Worm (Caenorhabditis elegans) whole organism, midembryonic: ENCODE data around the gene ocr-4.

Source experiments
- T22C8.4 ChIP-seq: fragments of 200-800 bp; sonication (Bioruptor generic); IDR thresholded peaks from 2 replicates; pipeline ENCODE4 v1.3.6; 2022; ENCODE audit warnings: missing genetic modification characterization, missing compliant biosample characterization
- cog-1 ChIP-seq: sonication (generic microtip); optimal IDR thresholded peaks from 2 replicates; lab custom pipeline; 2016; ENCODE audit warnings: missing genetic modification characterization, missing compliant biosample characterization
- flt-1 ChIP-seq: fragments of 200-800 bp; sonication (Bioruptor generic); IDR thresholded peaks from 2 replicates; pipeline ENCODE4 v1.3.6; 2022; ENCODE audit warnings: missing genetic modification characterization, missing compliant biosample characterization
- klf-2 ChIP-seq: fragments of 200-800 bp; sonication (Bioruptor generic); conservative IDR thresholded peaks from 2 replicates; pipeline ENCODE4 v1.3.6; 2022; ENCODE audit warnings: missing genetic modification reagents, missing genetic modification characterization, missing compliant biosample characterization
- med-1 ChIP-seq: sonication (generic microtip); optimal IDR thresholded peaks from 2 replicates; lab custom pipeline; 2017; ENCODE audit warnings: missing genetic modification characterization, mild to moderate bottlenecking, missing compliant biosample characterization, antibody characterized with exemption, missing genetic modification reagents; ENCODE audit not compliant: insufficient read depth
- ref-1 ChIP-seq: fragments of 200-800 bp; sonication (Bioruptor generic); conservative IDR thresholded peaks from 2 replicates; pipeline ENCODE4 v1.3.6; 2022; ENCODE audit warnings: missing genetic modification reagents, missing genetic modification characterization, missing compliant biosample characterization
- tab-1 ChIP-seq: fragments of 200-800 bp; sonication (Bioruptor generic); IDR thresholded peaks from 2 replicates; pipeline ENCODE4 v1.3.6; 2022; ENCODE audit warnings: missing genetic modification characterization, missing compliant biosample characterization
- ztf-23 ChIP-seq: fragments of 200-800 bp; sonication (Bioruptor generic); IDR thresholded peaks from 2 replicates; pipeline ENCODE4 v1.3.6; 2022; ENCODE audit warnings: missing genetic modification reagents, missing genetic modification characterization, missing compliant biosample characterization
- ztf-29 ChIP-seq: fragments of 200-800 bp; sonication (Bioruptor generic); IDR thresholded peaks from 2 replicates; pipeline ENCODE4 v1.3.6; 2022; ENCODE audit warnings: missing genetic modification reagents, missing genetic modification characterization, missing compliant biosample characterization

ocr-4 gene

DNA sequence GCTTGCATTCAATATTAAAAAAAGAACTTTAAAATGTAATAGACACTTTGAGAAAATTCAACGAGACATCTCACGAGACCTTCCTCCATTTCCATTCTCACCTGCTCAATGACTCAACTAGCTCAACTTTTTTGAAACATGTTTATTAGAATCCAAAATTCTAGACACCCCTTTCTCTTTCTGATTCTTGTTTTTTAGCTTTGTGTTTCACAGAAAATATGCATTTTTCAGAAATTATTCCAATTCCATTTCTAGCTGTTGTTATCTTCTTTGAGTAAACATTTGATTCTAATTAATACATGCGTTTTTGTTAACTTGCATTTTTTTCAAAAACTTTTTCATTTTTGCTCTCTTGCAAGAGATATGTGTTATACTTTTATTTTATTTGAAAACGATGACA lies 31.1 kb downstream of the ocr-4 start:
- TF ChIP-seq tab-1 (GFP tag; lab: Robert Waterston, UW) (no peak), flt-1 (GFP tag; lab: Robert Waterston, UW) (no peak), T22C8.4 (GFP tag; lab: Robert Waterston, UW) (no peak), klf-2 (no peak), ztf-29 (GFP tag; lab: Robert Waterston, UW) (no peak)

ce11 chrIV:7294121-7294520 lies 38.5 kb downstream of the ocr-4 start, which contains the start of gene F42C5.5:
Gene F42C5.5 (minus strand): TSS chrIV:7294221.
- TF ChIP-seq ztf-29 (GFP tag; lab: Robert Waterston, UW) (no peak), klf-2 (no peak), T22C8.4 (GFP tag; lab: Robert Waterston, UW) (no peak), ref-1 (no peak), ztf-23 (GFP tag; lab: Robert Waterston, UW) (no peak), tab-1 (GFP tag; lab: Robert Waterston, UW) (no peak), flt-1 (GFP tag; lab: Robert Waterston, UW) (no peak), cog-1 (tag; lab: Kevin White, UChicago) (no peak), med-1 (GFP tag; lab: Kevin White, UChicago) (no peak)

- no peak for TF ChIP-seq ref-1
- no peak for TF ChIP-seq ztf-23 (GFP tag; lab: Robert Waterston, UW)
- no peak for TF ChIP-seq flt-1 (GFP tag; lab: Robert Waterston, UW)
- no peak for TF ChIP-seq med-1 (GFP tag; lab: Kevin White, UChicago)
- TF ChIP-seq T22C8.4 (GFP tag; lab: Robert Waterston, UW), result no peak
- no peak for TF ChIP-seq cog-1 (tag; lab: Kevin White, UChicago)
- TF ChIP-seq klf-2, result no peak
- no peak for TF ChIP-seq tab-1 (GFP tag; lab: Robert Waterston, UW)
- TF ChIP-seq ztf-29 (GFP tag; lab: Robert Waterston, UW), result no peak
Observed at ce11 chrIV:7291957-7292356, 40.6 kb downstream of the ocr-4 start, which contains the start of gene F42C5.4. Gene F42C5.4 (minus strand): TSS chrIV:7292127.

DNA sequence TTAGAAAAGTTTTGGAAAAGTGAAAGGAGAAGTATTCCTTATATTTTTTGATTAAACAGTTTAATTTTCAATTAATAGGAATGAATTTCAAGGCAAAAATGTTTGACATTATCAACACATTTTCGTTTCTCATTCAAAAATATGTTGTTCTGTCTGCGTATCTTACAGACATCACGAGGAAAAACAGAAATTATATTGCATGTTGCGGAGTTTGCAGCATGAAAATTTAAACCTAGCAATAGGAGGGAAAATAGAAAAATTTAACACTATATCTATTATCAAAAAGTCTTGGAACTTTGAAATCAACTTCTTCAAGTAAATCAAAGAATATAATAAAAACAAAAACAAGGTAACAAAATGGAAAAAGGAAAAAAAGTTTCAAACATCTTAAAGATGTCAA lies 41.5 kb downstream of the ocr-4 start:
- TF ChIP-seq ztf-29 (GFP tag; lab: Robert Waterston, UW) (no peak), T22C8.4 (GFP tag; lab: Robert Waterston, UW) (no peak), ztf-23 (GFP tag; lab: Robert Waterston, UW) (no peak), med-1 (GFP tag; lab: Kevin White, UChicago) (no peak), klf-2 (no peak), cog-1 (tag; lab: Kevin White, UChicago) (no peak), ref-1 (no peak), flt-1 (GFP tag; lab: Robert Waterston, UW) (no peak), tab-1 (GFP tag; lab: Robert Waterston, UW) (no peak)

DNA sequence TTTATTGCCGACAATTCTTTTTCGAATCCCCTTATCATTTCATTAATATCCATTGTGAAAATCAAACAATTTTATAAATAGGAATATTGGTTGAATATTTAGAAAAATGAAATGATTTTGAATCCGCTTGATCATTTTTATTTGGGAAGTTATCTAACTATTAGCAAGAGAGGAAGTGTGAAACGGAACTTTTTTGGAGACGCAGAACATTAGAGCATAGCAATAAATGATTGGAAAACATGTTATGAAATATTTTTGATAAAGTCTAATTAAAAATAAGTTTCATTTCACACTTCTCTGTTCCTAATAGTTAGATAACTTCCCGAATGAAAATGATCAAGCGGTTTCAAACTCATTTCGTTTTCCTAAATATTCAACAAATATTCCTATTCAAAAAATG lies 45.1 kb downstream of the ocr-4 start, which contains the start of gene F42C5.3:
TSS of gene F42C5.3 (minus strand) at position 101 of the 400 bp plus-strand sequence.
- no peak for TF ChIP-seq tab-1 (GFP tag; lab: Robert Waterston, UW)
- TF ChIP-seq med-1 (GFP tag; lab: Kevin White, UChicago), result no peak
- no peak for TF ChIP-seq flt-1 (GFP tag; lab: Robert Waterston, UW)
- TF ChIP-seq ztf-29 (GFP tag; lab: Robert Waterston, UW), result no peak
- TF ChIP-seq cog-1 (tag; lab: Kevin White, UChicago), result no peak
- TF ChIP-seq ztf-23 (GFP tag; lab: Robert Waterston, UW), result no peak
- TF ChIP-seq T22C8.4 (GFP tag; lab: Robert Waterston, UW), result no peak

- no peak for TF ChIP-seq ztf-29 (GFP tag; lab: Robert Waterston, UW)
Observed at ce11 chrIV:7285839-7286238, 46.8 kb downstream of the ocr-4 start, which contains the start of gene C06E4.8. Gene C06E4.8 (minus strand): TSS chrIV:7285875.

- TF ChIP-seq klf-2 (no peak), T22C8.4 (GFP tag; lab: Robert Waterston, UW) (no peak), tab-1 (GFP tag; lab: Robert Waterston, UW) (no peak), ztf-29 (GFP tag; lab: Robert Waterston, UW) (no peak), ref-1 (no peak), flt-1 (GFP tag; lab: Robert Waterston, UW) (no peak), cog-1 (tag; lab: Kevin White, UChicago) (no peak), ztf-23 (GFP tag; lab: Robert Waterston, UW) (no peak), med-1 (GFP tag; lab: Kevin White, UChicago) (no peak)
Observed at ce11 chrIV:7282957-7283356, 49.6 kb downstream of the ocr-4 start, which contains the start of gene C06E4.1. Gene C06E4.1 (plus strand): TSS chrIV:7283257.
